Worm (Caenorhabditis elegans) whole organism, L2 larva: ENCODE results near the gene hse-5.

Experiments used
- ama-1 ChIP-seq: fragments of 150-350 bp; optimal IDR thresholded peaks from 2 replicates; lab custom pipeline; 2018; ENCODE audit warnings: inconsistent platforms
- ceh-82 ChIP-seq: fragments of 150-350 bp; optimal IDR thresholded peaks from 2 replicates; lab custom pipeline; 2014; ENCODE audit warnings: missing biosample characterization, missing genetic modification characterization
- crh-2 ChIP-seq: sonication (generic microtip); optimal IDR thresholded peaks from 2 replicates; lab custom pipeline; 2017; ENCODE audit warnings: missing biosample characterization, missing genetic modification characterization
- fos-1 ChIP-seq: fragments of 150-350 bp; optimal IDR thresholded peaks from 2 replicates; lab custom pipeline; 2014; ENCODE audit warnings: missing biosample characterization, missing genetic modification characterization
- lsy-2 ChIP-seq, 2 experiments: fragments of 150-350 bp in 1 of 2; sonication (generic microtip) in 1 of 2; optimal IDR thresholded peaks; 2 replicates each; lab custom pipeline; 2014 to 2017; ENCODE audit warnings: missing biosample characterization in 2 of 2, missing genetic modification characterization in 2 of 2
- nhr-21 ChIP-seq: fragments of 150-350 bp; optimal IDR thresholded peaks from 2 replicates; lab custom pipeline; 2014; ENCODE audit warnings: missing biosample characterization, missing genetic modification characterization
- snpc-4 ChIP-seq: fragments of 150-350 bp; optimal IDR thresholded peaks from 2 replicates; lab custom pipeline; 2014; ENCODE audit warnings: missing biosample characterization, missing genetic modification characterization

DNA sequence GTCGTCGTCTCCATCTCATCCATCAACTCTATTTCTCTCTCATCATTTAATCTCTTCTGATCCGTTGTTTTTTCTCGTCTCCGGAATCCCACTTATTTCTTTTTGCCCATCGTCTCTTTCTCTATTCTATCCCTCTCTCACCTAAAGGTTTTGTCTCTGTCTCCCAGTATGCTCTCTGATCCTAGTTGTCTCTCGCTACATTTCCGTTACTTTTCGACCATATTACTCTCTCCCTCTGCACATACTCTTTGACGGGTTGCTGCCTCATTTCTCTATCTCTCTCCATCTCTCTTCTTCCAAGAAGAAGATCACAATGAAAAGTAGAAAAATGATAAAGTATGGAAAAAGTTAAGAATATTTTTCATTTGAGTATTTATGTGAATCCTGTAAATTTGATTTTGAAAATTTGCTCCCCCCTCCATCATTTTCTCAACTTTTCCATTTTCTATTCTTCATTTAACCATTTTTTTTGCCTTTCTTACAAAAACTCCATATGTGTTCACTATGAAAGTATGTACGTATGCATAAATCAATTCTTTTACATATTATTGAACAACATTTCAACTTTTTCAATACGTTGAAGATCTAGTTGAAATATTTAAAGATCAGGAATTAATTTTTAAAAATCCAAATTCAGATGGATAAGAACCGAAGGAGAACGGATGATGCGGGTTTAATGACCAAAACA, 27.9 kb upstream of the hse-5 start, which contains the start of gene tag-131:
- TF ChIP-seq lsy-2 (tag; optimal IDR thresholded peaks at IDR 0.05; lab: Kevin White, UChicago) (peak in 1 of 2 experiments; percentile 56), nhr-21 (tag; lab: Kevin White, UChicago) (peak; percentile 56), fos-1 (peak; percentile 11), snpc-4 (tag; lab: Kevin White, UChicago) (no peak), ceh-82 (tag; lab: Kevin White, UChicago) (no peak), ama-1 (lab: Kevin White, UChicago) (no peak), crh-2 (tag; lab: Kevin White, UChicago) (peak; percentile 30)
